Worm (Caenorhabditis elegans) whole organism, L4 larva: Measurements from ENCODE around the gene R74.7.

ENCODE experiments used
- F10B5.3 ChIP-seq: sonication (generic microtip); optimal IDR thresholded peaks from 2 replicates; lab custom pipeline; 2016; ENCODE audit warnings: mild to moderate bottlenecking, missing genetic modification characterization, missing compliant biosample characterization
- F37D6.2 ChIP-seq: sonication (generic microtip); optimal IDR thresholded peaks from 2 replicates; lab custom pipeline; 2016; ENCODE audit warnings: mild to moderate bottlenecking, missing genetic modification characterization, missing compliant biosample characterization
- F44E2.7 ChIP-seq: fragments of 200-800 bp; sonication (Bioruptor generic); IDR thresholded peaks from 2 replicates; pipeline ENCODE4 v2.1.2; 2022; ENCODE audit warnings: missing genetic modification characterization, missing compliant biosample characterization
- T26A8.4 ChIP-seq: fragments of 200-800 bp; sonication (Bioruptor generic); IDR thresholded peaks from 2 replicates; pipeline ENCODE4 v1.3.6; 2022; ENCODE audit warnings: missing genetic modification characterization, missing compliant biosample characterization
- Y105C5A.15 ChIP-seq: fragments of 200-800 bp; sonication (Bioruptor generic); IDR thresholded peaks from 2 replicates; pipeline ENCODE4 v1.3.6; 2022; ENCODE audit warnings: missing genetic modification characterization, missing compliant biosample characterization
- Y48G9A.11 ChIP-seq: fragments of 200-800 bp; sonication (Bioruptor generic); IDR thresholded peaks from 2 replicates; pipeline ENCODE4 v1.3.6; 2022; ENCODE audit warnings: missing genetic modification reagents, missing genetic modification characterization, missing compliant biosample characterization
- Y75B8A.6 ChIP-seq: fragments of 200-800 bp; sonication (Bioruptor generic); IDR thresholded peaks from 2 replicates; pipeline ENCODE4 v1.3.6; 2022; ENCODE audit warnings: missing genetic modification reagents, missing genetic modification characterization, missing compliant biosample characterization
- aha-1 ChIP-seq: fragments of 150-350 bp; peaks from one replicate; lab custom pipeline; 2014; ENCODE audit warnings: missing biosample characterization, missing genetic modification characterization
- attf-4 ChIP-seq: sonication (generic microtip); optimal IDR thresholded peaks from 3 replicates; lab custom pipeline; 2017; ENCODE audit warnings: missing biosample characterization, missing genetic modification characterization
- ceh-20 ChIP-seq: fragments of 200-800 bp; sonication (Bioruptor generic); IDR thresholded peaks from 2 replicates; pipeline ENCODE4 v1.3.6; 2022; ENCODE audit warnings: missing genetic modification reagents, missing genetic modification characterization, missing compliant biosample characterization
- ceh-32 ChIP-seq: sonication (generic microtip); optimal IDR thresholded peaks from 2 replicates; lab custom pipeline; 2016; ENCODE audit warnings: mild to moderate bottlenecking, missing genetic modification characterization, missing compliant biosample characterization; ENCODE audit not compliant: poor library complexity
- ceh-82 ChIP-seq: sonication (generic microtip); optimal IDR thresholded peaks from 2 replicates; lab custom pipeline; 2017; ENCODE audit warnings: missing biosample characterization, missing genetic modification characterization
- ces-1 ChIP-seq: fragments of 150-350 bp; sonication (generic microtip); optimal IDR thresholded peaks from 4 replicates; lab custom pipeline; 2014; ENCODE audit warnings: missing biosample characterization, missing genetic modification reagents, missing genetic modification characterization
- ctbp-1 ChIP-seq: fragments of 200-800 bp; sonication (Bioruptor generic); IDR thresholded peaks from 2 replicates; pipeline ENCODE4 v1.3.6; 2022; ENCODE audit warnings: missing genetic modification reagents, missing genetic modification characterization, missing compliant biosample characterization
- daf-16 ChIP-seq, 3 experiments: sonication (generic microtip); optimal IDR thresholded peaks; 2 replicates each; lab custom pipeline; 2016 to 2017; ENCODE audit warnings: missing genetic modification characterization in 3 of 3, missing genetic modification reagents in 3 of 3, mild to moderate bottlenecking in 2 of 3, missing compliant biosample characterization in 2 of 3, missing biosample characterization in 1 of 3, moderate library complexity in 1 of 3
- daf-19 ChIP-seq: fragments of 200-800 bp; sonication (Bioruptor generic); conservative IDR thresholded peaks from 2 replicates; pipeline ENCODE4 v1.3.6; 2022; ENCODE audit warnings: missing genetic modification characterization, missing compliant biosample characterization
- dmd-6 ChIP-seq: fragments of 200-800 bp; sonication (Bioruptor generic); IDR thresholded peaks from 2 replicates; pipeline ENCODE4 v1.3.6; 2022; ENCODE audit warnings: missing genetic modification reagents, missing genetic modification characterization, missing compliant biosample characterization
- dmd-8 ChIP-seq: fragments of 200-800 bp; sonication (Bioruptor generic); IDR thresholded peaks from 2 replicates; pipeline ENCODE4 v1.3.6; 2022; ENCODE audit warnings: missing genetic modification characterization, missing compliant biosample characterization
- dve-1 ChIP-seq: sonication (generic microtip); optimal IDR thresholded peaks from 2 replicates; lab custom pipeline; 2017; ENCODE audit warnings: antibody characterized with exemption, mild to moderate bottlenecking, missing genetic modification characterization, missing compliant biosample characterization; ENCODE audit not compliant: insufficient read depth
- fos-1 ChIP-seq: fragments of 150-350 bp; optimal IDR thresholded peaks from 2 replicates; lab custom pipeline; 2014; ENCODE audit warnings: missing biosample characterization, missing genetic modification characterization
- gei-8 ChIP-seq: fragments of 200-800 bp; sonication (Bioruptor generic); optimal IDR thresholded peaks from 2 replicates; lab custom pipeline; 2018; ENCODE audit warnings: mild to moderate bottlenecking, missing genetic modification characterization, missing compliant biosample characterization
- hif-1 ChIP-seq, 2 experiments: sonication (generic microtip); optimal IDR thresholded peaks; 2 replicates each; lab custom pipeline; 2016 to 2017; ENCODE audit warnings: missing compliant biosample characterization in 2 of 2, missing genetic modification characterization in 2 of 2, missing genetic modification reagents in 2 of 2, missing genotype in 2 of 2, mild to moderate bottlenecking in 1 of 2
- hlh-11 ChIP-seq: fragments of 200-800 bp; sonication (Bioruptor generic); optimal IDR thresholded peaks from 2 replicates; lab custom pipeline; 2018; ENCODE audit warnings: mild to moderate bottlenecking, missing genetic modification characterization, missing compliant biosample characterization
- hlh-30 ChIP-seq: sonication (generic microtip); optimal IDR thresholded peaks from 2 replicates; lab custom pipeline; 2017; ENCODE audit warnings: antibody characterized with exemption, mild to moderate bottlenecking, missing genetic modification characterization, missing compliant biosample characterization; ENCODE audit not compliant: insufficient read depth
- jun-1 ChIP-seq: fragments of 150-350 bp; optimal IDR thresholded peaks from 2 replicates; lab custom pipeline; 2014; ENCODE audit warnings: missing biosample characterization, missing genetic modification reagents, missing genetic modification characterization
- lin-1 ChIP-seq: fragments of 200-800 bp; sonication (Bioruptor generic); IDR thresholded peaks from 2 replicates; pipeline ENCODE4 v1.3.6; 2022; ENCODE audit warnings: missing genetic modification reagents, missing genetic modification characterization, missing compliant biosample characterization
- lin-13 ChIP-seq: fragments of 150-350 bp; optimal IDR thresholded peaks from 2 replicates; lab custom pipeline; 2014; ENCODE audit warnings: missing biosample characterization, missing genetic modification reagents, missing genetic modification characterization
- mdl-1 ChIP-seq, 2 experiments: fragments of 150-350 bp in 1 of 2; sonication (generic microtip) in 1 of 2; optimal IDR thresholded peaks; 2 replicates each; lab custom pipeline; 2014 to 2017; ENCODE audit warnings: missing biosample characterization in 2 of 2, missing genetic modification characterization in 2 of 2
- mep-1 ChIP-seq: fragments of 150-350 bp; sonication (generic microtip); optimal IDR thresholded peaks from 3 replicates; lab custom pipeline; 2014; ENCODE audit warnings: missing biosample characterization, missing genetic modification characterization
- mxl-2 ChIP-seq: fragments of 200-800 bp; sonication (Bioruptor generic); conservative IDR thresholded peaks from 2 replicates; pipeline ENCODE4 v1.3.6; 2022; ENCODE audit warnings: missing genetic modification reagents, missing genetic modification characterization, missing compliant biosample characterization
- mxl-3 ChIP-seq: fragments of 200-800 bp; sonication (Bioruptor generic); optimal IDR thresholded peaks from 2 replicates; lab custom pipeline; 2018; ENCODE audit warnings: mild to moderate bottlenecking, missing genetic modification characterization, missing compliant biosample characterization
- nhr-11 ChIP-seq: fragments of 150-350 bp; optimal IDR thresholded peaks from 2 replicates; lab custom pipeline; 2014; ENCODE audit warnings: missing biosample characterization, missing genetic modification characterization
- nhr-111 ChIP-seq: fragments of 200-800 bp; sonication (Bioruptor generic); optimal IDR thresholded peaks from 2 replicates; lab custom pipeline; 2018; ENCODE audit warnings: mild to moderate bottlenecking, missing genetic modification characterization, missing compliant biosample characterization
- nhr-25 ChIP-seq: sonication (generic microtip); optimal IDR thresholded peaks from 2 replicates; lab custom pipeline; 2017; ENCODE audit warnings: missing genetic modification characterization, mild to moderate bottlenecking, missing compliant biosample characterization, antibody characterized with exemption, moderate library complexity, borderline replicate concordance; ENCODE audit not compliant: insufficient read depth
- nhr-41 ChIP-seq: fragments of 200-800 bp; sonication (Bioruptor generic); IDR thresholded peaks from 2 replicates; pipeline ENCODE4 v1.3.6; 2022; ENCODE audit warnings: missing genetic modification reagents, missing genetic modification characterization, missing compliant biosample characterization
- nhr-6 ChIP-seq: fragments of 150-350 bp; optimal IDR thresholded peaks from 2 replicates; lab custom pipeline; 2014; ENCODE audit warnings: missing biosample characterization, missing genetic modification characterization
- pha-4 ChIP-seq, 2 experiments: fragments of 150-350 bp in 1 of 2; fragments of 200-800 bp in 1 of 2; sonication (Bioruptor generic) in 1 of 2; IDR thresholded peaks in 1 of 2; optimal IDR thresholded peaks in 1 of 2; 2 replicates each; pipeline versions ENCODE4 v1.3.6 to Lab custom; 2014 to 2022; ENCODE audit warnings: missing genetic modification characterization in 2 of 2, missing genetic modification reagents in 2 of 2, missing biosample characterization in 1 of 2, missing compliant biosample characterization in 1 of 2
- pqm-1 ChIP-seq: sonication (generic microtip); optimal IDR thresholded peaks from 2 replicates; lab custom pipeline; 2017; ENCODE audit warnings: missing biosample characterization, missing genetic modification characterization
- rbr-2 ChIP-seq: sonication (generic microtip); optimal IDR thresholded peaks from 2 replicates; lab custom pipeline; 2016; ENCODE audit warnings: missing genotype, missing genetic modification characterization, missing compliant biosample characterization
- saeg-2 ChIP-seq: fragments of 200-800 bp; sonication (Bioruptor generic); IDR thresholded peaks from 2 replicates; pipeline ENCODE4 v1.3.6; 2022; ENCODE audit warnings: missing genetic modification reagents, missing genetic modification characterization, missing compliant biosample characterization
- sdz-12 ChIP-seq: fragments of 200-800 bp; sonication (Bioruptor generic); optimal IDR thresholded peaks from 2 replicates; lab custom pipeline; 2018; ENCODE audit warnings: mild to moderate bottlenecking, missing genetic modification characterization, missing compliant biosample characterization
- snpc-1.2 ChIP-seq: fragments of 200-800 bp; sonication (Bioruptor generic); IDR thresholded peaks from 2 replicates; pipeline ENCODE4 v1.3.6; 2022; ENCODE audit warnings: missing genetic modification reagents, missing genetic modification characterization, missing compliant biosample characterization
- spr-1 ChIP-seq: sonication (generic microtip); optimal IDR thresholded peaks from 2 replicates; lab custom pipeline; 2016; ENCODE audit warnings: mild to moderate bottlenecking, missing genetic modification characterization, missing compliant biosample characterization
- tra-1 ChIP-seq: fragments of 200-800 bp; sonication (Bioruptor generic); IDR thresholded peaks from 2 replicates; pipeline ENCODE4 v1.3.6; 2022; ENCODE audit warnings: missing genetic modification reagents, missing genetic modification characterization, missing compliant biosample characterization
- unc-130 ChIP-seq: sonication (generic microtip); optimal IDR thresholded peaks from 2 replicates; lab custom pipeline; 2016; ENCODE audit warnings: missing genetic modification reagents, missing genetic modification characterization, missing compliant biosample characterization
- zfp-3 ChIP-seq: fragments of 200-800 bp; sonication (Bioruptor generic); conservative IDR thresholded peaks from 2 replicates; pipeline ENCODE4 v1.3.6; 2022; ENCODE audit warnings: missing genetic modification reagents, missing genetic modification characterization, missing compliant biosample characterization
- zip-2 ChIP-seq: fragments of 150-350 bp; optimal IDR thresholded peaks from 2 replicates; lab custom pipeline; 2014; ENCODE audit warnings: missing biosample characterization, missing genetic modification characterization

R74.7 gene

ce11 chrIII:4195306-4196008, 8.8 kb upstream of the R74.7 start:
- peak; percentile 68 for TF ChIP-seq F10B5.3 (tag; lab: Kevin White, UChicago)
- TF ChIP-seq nhr-6 (tag; lab: Kevin White, UChicago) = peak; percentile 34
- peak; percentile 38 for TF ChIP-seq ces-1
- peak; percentile 97 for TF ChIP-seq T26A8.4 (GFP tag; lab: Robert Waterston, UW)
- TF ChIP-seq Y105C5A.15 (GFP tag; lab: Robert Waterston, UW) = peak; percentile 66; the same call in 1 of the 2 replicates
- peak; percentile 30; the same call in 1 of the 2 replicates for TF ChIP-seq dmd-6 (GFP tag; lab: Robert Waterston, UW)
- peak in 1 of 2 experiments; percentile 63 for TF ChIP-seq hif-1 (tag; optimal IDR thresholded peaks at IDR 0.05; lab: Kevin White, UChicago)
- TF ChIP-seq rbr-2 (tag; lab: Kevin White, UChicago) = peak; percentile 43
- peak; percentile 99 for TF ChIP-seq aha-1 (tag; lab: Kevin White, UChicago)
- peak; percentile 71 for TF ChIP-seq snpc-1.2 (GFP tag; lab: Robert Waterston, UW)
- peak; percentile 95 for TF ChIP-seq zfp-3
- peak; percentile 82 for TF ChIP-seq daf-19
- TF ChIP-seq hlh-30 (tag; lab: Kevin White, UChicago) = peak; percentile 37
- peak; percentile 48 for TF ChIP-seq spr-1
- no peak for TF ChIP-seq fos-1
- TF ChIP-seq pqm-1 = peak; percentile 11
- no peak for TF ChIP-seq ceh-32 (tag; lab: Kevin White, UChicago)
- no peak for TF ChIP-seq nhr-11
- peak; percentile 48 for TF ChIP-seq hlh-11 (tag; lab: Kevin White, UChicago)
- 0 out of 2 replicates have a peak, but pooled peaks have one; percentile 36 for TF ChIP-seq tra-1
- TF ChIP-seq ceh-82 (tag; lab: Kevin White, UChicago) = no peak
- TF ChIP-seq unc-130 (GFP tag; lab: Kevin White, UChicago) = peak; percentile 24
- TF ChIP-seq pha-4 (GFP tag; IDR thresholded peaks at IDR 0.05; lab: Robert Waterston, UW) = peak; percentile 67; the same call in 1 of the 2 replicates
- peak; percentile 7 for TF ChIP-seq pha-4 (tag; optimal IDR thresholded peaks at IDR 0.05; lab: Kevin White, UChicago)
- peak in 1 of 2 experiments; percentile 15 for TF ChIP-seq mdl-1 (tag; optimal IDR thresholded peaks at IDR 0.05; lab: Kevin White, UChicago)
- peak; percentile 56; the same call in 1 of the 2 replicates for TF ChIP-seq Y75B8A.6 (GFP tag; lab: Robert Waterston, UW)
- TF ChIP-seq ceh-20 (GFP tag; lab: Robert Waterston, UW) = peak; percentile 15; the same call in 1 of the 2 replicates
- TF ChIP-seq gei-8 (GFP tag; lab: Kevin White, UChicago) = peak; percentile 15
- peak; percentile 64; the same call in 1 of the 2 replicates for TF ChIP-seq F44E2.7 (GFP tag; lab: Robert Waterston, UW)
- TF ChIP-seq daf-16 (GFP tag; optimal IDR thresholded peaks at IDR 0.05; lab: Kevin White, UChicago) = peak; percentile 33 to 62
- peak; percentile 59 for TF ChIP-seq daf-16 (tag; optimal IDR thresholded peaks at IDR 0.05; lab: Kevin White, UChicago)
- peak; percentile 43 for TF ChIP-seq mxl-3 (GFP tag; lab: Kevin White, UChicago)
- TF ChIP-seq nhr-111 (GFP tag; lab: Kevin White, UChicago) = peak; percentile 80
- peak; percentile 77 for TF ChIP-seq Y48G9A.11 (GFP tag; lab: Robert Waterston, UW)
- peak; percentile 45 for TF ChIP-seq F37D6.2 (tag; lab: Kevin White, UChicago)
- 0 out of 2 replicates have a peak, but pooled peaks have one; percentile 36 for TF ChIP-seq dmd-8
- TF ChIP-seq mxl-2 = no peak
- TF ChIP-seq dve-1 (tag; lab: Kevin White, UChicago) = peak; percentile 88
- TF ChIP-seq nhr-41 (GFP tag; lab: Robert Waterston, UW) = no peak; the same call in 1 of the 2 replicates
- TF ChIP-seq ctbp-1 = peak; percentile 81
- peak; percentile 49 for TF ChIP-seq zip-2 (tag; lab: Kevin White, UChicago)
- TF ChIP-seq lin-13 (GFP tag; lab: Kevin White, UChicago) = peak; percentile 26
- peak; percentile 21 for TF ChIP-seq sdz-12
- peak; percentile 57 for TF ChIP-seq lin-1 (GFP tag; lab: Robert Waterston, UW)
- TF ChIP-seq nhr-25 (tag; lab: Kevin White, UChicago) = no peak
- TF ChIP-seq saeg-2 (GFP tag; lab: Robert Waterston, UW) = peak; percentile 73; the same call in 1 of the 2 replicates
- peak; percentile 76 for TF ChIP-seq mep-1 (tag; lab: Kevin White, UChicago)
- peak; percentile 69 for TF ChIP-seq attf-4 (tag; lab: Kevin White, UChicago)
- peak; percentile 63 for TF ChIP-seq jun-1 (tag; lab: Kevin White, UChicago)
